Worm (Caenorhabditis elegans): ENCODE measurements around the gene F58B4.7.
A peak's percentile ranks its signal among the peaks of the same experiment; 100 is the strongest.

- TF ChIP-seq dpl-1 (GFP tag; optimal IDR thresholded peaks at IDR 0.05) = peak; percentile 89
- peak; percentile 71 for TF ChIP-seq snpc-4 (GFP tag; optimal IDR thresholded peaks at IDR 0.05)
- peak; percentile 65 to 84 (median 80) for TF ChIP-seq snpc-4 (tag; optimal IDR thresholded peaks at IDR 0.05)
- TF ChIP-seq ztf-3 (GFP tag; optimal IDR thresholded peaks at IDR 0.05) = peak; percentile 36
- TF ChIP-seq cebp-2 (GFP tag; IDR thresholded peaks at IDR 0.05) = 0 out of 2 replicates have a peak, but pooled peaks have one; percentile 62
- no peak for TF ChIP-seq B0261.1 (tag; optimal IDR thresholded peaks at IDR 0.05)
- no peak for TF ChIP-seq ceh-79 (tag; optimal IDR thresholded peaks at IDR 0.05)
- peak; percentile 54; the same call in 1 of the 2 replicates for TF ChIP-seq C17E4.6 (GFP tag; IDR thresholded peaks at IDR 0.05)
- peak; percentile 93 for TF ChIP-seq ekl-4 (GFP tag; IDR thresholded peaks at IDR 0.05)
- no peak for TF ChIP-seq F57C9.4 (tag; optimal IDR thresholded peaks at IDR 0.05)
- TF ChIP-seq attf-6 (GFP tag; IDR thresholded peaks at IDR 0.05) = no peak
- TF ChIP-seq snpc-1.3 (tag; optimal IDR thresholded peaks at IDR 0.05; ENCODE audit: insufficient read depth) = peak; percentile 88
- TF ChIP-seq Y53F4B.3 (GFP tag; IDR thresholded peaks at IDR 0.05) = no peak
Measured at ce11 chrV:10965501-10965900, 42.4 kb upstream of the F58B4.7 start, which contains the start of the genes ctf-4 and eef-1G.

All from whole organism, young adult.